Fruit fly (Drosophila melanogaster) whole organism, adult: ENCODE results near the gene CG2652.

Experiments
- CG11617 ChIP-seq: fragments of 200-800 bp; sonication (Bioruptor generic); optimal IDR thresholded peaks from 2 replicates; lab custom pipeline; 2017; ENCODE audit warnings: mild to moderate bottlenecking, missing biosample characterization, missing genetic modification reagents, missing genetic modification characterization
- CG12768 ChIP-seq: fragments of 200-800 bp; sonication (Bioruptor generic); optimal IDR thresholded peaks from 2 replicates; lab custom pipeline; 2017; ENCODE audit warnings: missing biosample characterization, missing genetic modification characterization, mild to moderate bottlenecking, moderate library complexity, missing genetic modification reagents
- CG14711 ChIP-seq: fragments of 200-800 bp; sonication (Bioruptor generic); optimal IDR thresholded peaks from 2 replicates; lab custom pipeline; 2018; ENCODE audit warnings: missing biosample characterization, mild to moderate bottlenecking, missing genetic modification characterization, moderate library complexity
- CG1620 ChIP-seq: fragments of 200-800 bp; sonication (Bioruptor generic); optimal IDR thresholded peaks from 2 replicates; lab custom pipeline; 2016; ENCODE audit warnings: missing biosample characterization, missing genetic modification characterization
- CG33017 ChIP-seq: fragments of 200-800 bp; sonication (Bioruptor generic); optimal IDR thresholded peaks from 2 replicates; lab custom pipeline; 2018; ENCODE audit warnings: missing biosample characterization, mild to moderate bottlenecking, missing genetic modification characterization, moderate library complexity
- CG5204 ChIP-seq: fragments of 200-800 bp; sonication (Bioruptor generic); optimal IDR thresholded peaks from 2 replicates; lab custom pipeline; 2016; ENCODE audit warnings: missing biosample characterization, missing genetic modification characterization
- CG7045 ChIP-seq: fragments of 200-800 bp; sonication (Bioruptor generic); optimal IDR thresholded peaks from 2 replicates; lab custom pipeline; 2017; ENCODE audit warnings: missing biosample characterization, mild to moderate bottlenecking, missing genetic modification characterization
- CG7101 ChIP-seq: fragments of 200-800 bp; sonication (Bioruptor generic); optimal IDR thresholded peaks from 2 replicates; lab custom pipeline; 2018; ENCODE audit warnings: missing biosample characterization, mild to moderate bottlenecking, missing genetic modification characterization, moderate library complexity
- Clk ChIP-seq: fragments of 200-800 bp; sonication (Bioruptor generic); optimal IDR thresholded peaks from 2 replicates; lab custom pipeline; 2017; ENCODE audit warnings: missing biosample characterization, missing genetic modification characterization
- Crg-1 ChIP-seq: fragments of 200-800 bp; sonication (Bioruptor generic); optimal IDR thresholded peaks from 2 replicates; lab custom pipeline; 2016; ENCODE audit warnings: missing biosample characterization, missing genetic modification characterization
- Hr96 ChIP-seq: fragments of 200-800 bp; sonication (Bioruptor generic); optimal IDR thresholded peaks from 2 replicates; lab custom pipeline; 2016; ENCODE audit warnings: missing biosample characterization, missing genetic modification characterization
- Mnt ChIP-seq: fragments of 200-800 bp; sonication (Bioruptor generic); optimal IDR thresholded peaks from 2 replicates; lab custom pipeline; 2016; ENCODE audit warnings: missing biosample characterization, mild to moderate bottlenecking, missing genetic modification characterization
- bab1 ChIP-seq: fragments of 200-800 bp; sonication (Bioruptor generic); optimal IDR thresholded peaks from 3 replicates; lab custom pipeline; 2019; ENCODE audit warnings: missing biosample characterization, mild to moderate bottlenecking, missing genetic modification characterization, moderate library complexity
- cic ChIP-seq: fragments of 200-800 bp; sonication (Bioruptor generic); optimal IDR thresholded peaks from 2 replicates; lab custom pipeline; 2017; ENCODE audit warnings: missing biosample characterization, mild to moderate bottlenecking, missing genetic modification characterization, moderate library complexity
- cnc ChIP-seq, 2 experiments: fragments of >200 bp; optimal IDR thresholded peaks; 2 replicates each; lab custom pipeline; 2017
- kay ChIP-seq: fragments of 200-800 bp; sonication (Bioruptor generic); peaks from one replicate; lab custom pipeline; 2016; ENCODE audit warnings: missing biosample characterization, missing genetic modification characterization, borderline replicate concordance
- ovo ChIP-seq: fragments of 200-800 bp; sonication (Bioruptor generic); optimal IDR thresholded peaks from 2 replicates; lab custom pipeline; 2016; ENCODE audit warnings: missing biosample characterization, missing genetic modification characterization
- pad ChIP-seq: fragments of 200-800 bp; sonication (Bioruptor generic); optimal IDR thresholded peaks from 3 replicates; lab custom pipeline; 2017; ENCODE audit warnings: missing biosample characterization, missing genetic modification characterization, mild to moderate bottlenecking, moderate library complexity, missing genetic modification reagents
- tj ChIP-seq: fragments of 200-800 bp; sonication (Bioruptor generic); optimal IDR thresholded peaks from 3 replicates; lab custom pipeline; 2017; ENCODE audit warnings: missing biosample characterization, mild to moderate bottlenecking, missing genetic modification characterization, moderate library complexity
- toe ChIP-seq: fragments of 200-800 bp; sonication (Bioruptor generic); optimal IDR thresholded peaks from 2 replicates; lab custom pipeline; 2016; ENCODE audit warnings: missing biosample characterization, missing genetic modification characterization

The CG2652 gene

DNA sequence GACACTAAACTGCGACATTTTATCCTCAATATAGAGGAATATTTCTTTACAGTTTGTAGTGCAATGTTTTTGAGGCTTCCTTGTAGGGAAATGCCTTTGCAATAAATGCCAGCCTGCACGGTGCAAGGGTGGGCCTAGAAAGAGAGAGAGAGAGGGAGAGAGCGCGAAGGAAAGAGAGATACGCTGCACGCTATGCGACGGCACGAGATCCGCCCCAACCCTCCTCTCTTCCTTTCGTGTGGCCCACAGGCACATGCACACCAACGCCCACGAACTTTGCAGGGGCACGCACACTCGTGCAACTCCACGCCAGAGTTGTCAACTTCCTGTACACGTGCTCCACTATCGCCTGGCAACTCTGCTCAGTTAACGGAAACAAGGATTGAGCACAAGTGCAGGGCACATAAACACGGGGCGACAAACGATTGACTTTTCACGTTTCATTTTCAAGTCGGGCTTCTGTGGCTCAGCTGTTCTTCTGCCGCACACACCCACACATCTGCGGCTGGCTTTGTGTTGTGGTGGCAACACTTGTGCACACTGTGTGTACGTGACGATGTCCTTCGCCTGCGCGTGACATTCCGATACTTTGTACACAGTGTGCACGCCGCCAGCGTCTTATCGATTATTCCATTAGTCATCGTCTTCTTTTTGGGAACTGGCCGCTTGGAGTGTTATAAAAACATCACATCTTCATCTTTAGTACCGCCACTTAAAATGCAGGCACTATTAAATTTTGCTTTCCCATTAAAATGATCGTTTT lies 46.6 kb downstream of the CG2652 start:
- TF ChIP-seq Clk (GFP tag; lab: Kevin White, UChicago): no peak
- no peak for TF ChIP-seq toe
- TF ChIP-seq pad (GFP tag; lab: Kevin White, UChicago): no peak
- TF ChIP-seq CG14711: peak; percentile 73

DNA sequence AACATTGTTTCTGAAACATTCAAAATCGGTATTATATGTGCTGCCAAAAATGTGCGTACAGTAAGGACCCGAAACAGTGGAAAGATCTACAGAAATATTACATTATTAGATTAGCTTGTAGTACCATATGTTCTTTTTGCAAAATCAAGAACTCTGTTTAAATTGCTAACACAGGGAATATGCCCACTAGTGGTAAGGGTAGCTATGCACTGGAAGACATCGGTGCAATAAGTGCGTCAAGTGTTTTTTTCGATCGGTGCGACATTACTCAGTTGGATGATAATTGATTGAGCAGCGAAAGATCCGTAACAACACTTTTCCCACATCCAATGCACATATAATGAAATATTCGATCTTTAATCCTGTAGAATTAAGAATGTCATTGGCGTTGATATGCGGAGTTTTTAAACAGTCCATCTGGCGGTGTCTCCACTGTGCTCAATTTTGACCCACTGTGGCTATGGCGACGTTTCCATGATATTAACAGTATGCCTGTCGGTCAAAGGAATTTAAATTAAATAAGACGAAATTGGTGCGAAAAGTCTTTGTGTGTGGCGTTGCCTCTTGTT lies 47.6 kb downstream of the CG2652 start:
- TF ChIP-seq CG11617 (GFP tag; lab: Kevin White, UChicago): no peak
- TF ChIP-seq CG5204 (GFP tag; lab: Kevin White, UChicago): no peak
- no peak for TF ChIP-seq Clk (GFP tag; lab: Kevin White, UChicago)
- TF ChIP-seq tj (GFP tag; lab: Kevin White, UChicago): no peak
- peak; percentile 8 for TF ChIP-seq CG1620 (GFP tag; lab: Kevin White, UChicago)
- no peak for TF ChIP-seq ovo (GFP tag; lab: Kevin White, UChicago)
- TF ChIP-seq Mnt: no peak
- TF ChIP-seq toe: no peak
- TF ChIP-seq cic (GFP tag; lab: Kevin White, UChicago): no peak
- TF ChIP-seq CG7045 (GFP tag; lab: Kevin White, UChicago): peak; percentile 35
- no peak for TF ChIP-seq CG12768 (GFP tag; lab: Kevin White, UChicago)
- TF ChIP-seq CG14711: peak; percentile 4
- no peak for TF ChIP-seq cnc (optimal IDR thresholded peaks at IDR 0.05; lab: Kevin White, UChicago)
- no peak for TF ChIP-seq bab1 (GFP tag; lab: Kevin White, UChicago)
- no peak for TF ChIP-seq Hr96
- TF ChIP-seq Crg-1: no peak
- peak; percentile 6 for TF ChIP-seq CG7101 (tag; lab: Kevin White, UChicago)
- TF ChIP-seq kay: no peak
- TF ChIP-seq pad (GFP tag; lab: Kevin White, UChicago): no peak
- TF ChIP-seq CG33017 (tag; lab: Kevin White, UChicago): no peak

DNA sequence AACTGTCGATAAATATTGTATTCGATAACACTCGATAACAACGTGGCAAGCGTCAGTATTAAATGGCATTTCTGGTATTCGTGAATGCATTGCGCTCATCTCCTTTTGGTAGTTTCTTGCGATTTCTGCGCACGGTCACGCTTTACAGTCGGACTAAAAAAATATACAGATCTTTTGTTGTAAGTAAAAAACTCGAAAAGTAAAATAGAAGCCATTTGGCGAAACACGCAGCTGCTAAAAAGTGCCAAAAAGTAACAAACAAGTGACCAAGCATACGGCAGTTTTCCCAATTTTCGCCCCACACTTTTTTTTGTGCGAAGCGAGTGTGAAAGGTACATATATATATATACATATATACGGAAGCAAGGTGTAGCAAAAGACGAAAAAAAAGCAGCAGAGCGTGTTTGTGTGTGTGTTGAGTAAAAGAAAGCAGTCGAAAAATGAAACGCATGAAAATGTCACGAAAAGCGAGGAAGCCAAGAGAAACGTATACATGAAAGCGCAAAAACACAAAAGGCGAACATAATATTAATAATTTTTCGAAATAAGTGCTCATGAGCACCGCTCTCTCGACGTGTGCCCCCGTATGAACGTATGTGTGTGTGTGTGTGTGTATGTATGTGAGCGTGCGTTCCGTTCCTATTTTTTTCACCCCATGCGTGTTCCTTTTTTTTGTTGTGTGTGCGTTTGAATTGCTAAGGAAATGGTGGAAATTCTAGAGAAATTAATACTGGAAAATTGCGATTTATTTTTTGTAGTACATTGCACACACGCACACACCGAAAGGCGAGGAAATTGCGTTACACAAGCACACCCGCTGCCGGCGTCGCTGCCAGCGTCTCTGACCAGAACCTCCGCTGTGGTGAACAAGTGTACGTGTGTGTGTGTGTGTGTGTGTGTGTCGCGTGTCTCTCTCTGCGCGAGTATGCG lies 48.6 kb downstream of the CG2652 start, which contains the start of gene sgg:
Gene sgg (plus strand): TSS at position 106 of the 930 bp plus-strand sequence.
- TF ChIP-seq toe (no peak), cic (GFP tag; lab: Kevin White, UChicago) (no peak), Mnt (peak; percentile 52), CG14711 (no peak), ovo (GFP tag; lab: Kevin White, UChicago) (no peak), Clk (GFP tag; lab: Kevin White, UChicago) (no peak), CG12768 (GFP tag; lab: Kevin White, UChicago) (no peak), CG7101 (tag; lab: Kevin White, UChicago) (no peak), CG33017 (tag; lab: Kevin White, UChicago) (no peak), bab1 (GFP tag; lab: Kevin White, UChicago) (peak; percentile 60), tj (GFP tag; lab: Kevin White, UChicago) (no peak), Hr96 (no peak), cnc (optimal IDR thresholded peaks at IDR 0.05; lab: Kevin White, UChicago) (no peak)
